Worm (Caenorhabditis elegans) whole organism, mixed stage, embryonic: ENCODE measurements around the gene otpl-4.

ENCODE experiments used
- M03D4.4 ChIP-seq: sonication (generic microtip); optimal IDR thresholded peaks from 2 replicates; lab custom pipeline; 2017; ENCODE audit warnings: mild to moderate bottlenecking, missing genetic modification characterization, missing compliant biosample characterization
- bed-3 ChIP-seq: fragments of 200-800 bp; sonication (Bioruptor generic); optimal IDR thresholded peaks from 3 replicates; lab custom pipeline; 2018; ENCODE audit warnings: mild to moderate bottlenecking, missing genetic modification characterization, moderate library complexity, missing compliant biosample characterization
- blmp-1 ChIP-seq: fragments of 150-350 bp; optimal IDR thresholded peaks from 2 replicates; lab custom pipeline; 2014; ENCODE audit warnings: missing biosample characterization, missing genetic modification characterization
- ceh-43 ChIP-seq: fragments of 200-800 bp; sonication (Bioruptor generic); optimal IDR thresholded peaks from 2 replicates; lab custom pipeline; 2018; ENCODE audit warnings: mild to moderate bottlenecking, missing genetic modification characterization, moderate library complexity, missing compliant biosample characterization
- ceh-83 ChIP-seq: fragments of 200-800 bp; sonication (Bioruptor generic); optimal IDR thresholded peaks from 2 replicates; lab custom pipeline; 2018; ENCODE audit warnings: mild to moderate bottlenecking, missing genetic modification characterization, missing compliant biosample characterization
- ces-1 ChIP-seq: fragments of 150-350 bp; optimal IDR thresholded peaks from 2 replicates; lab custom pipeline; 2014; ENCODE audit warnings: missing biosample characterization, missing genetic modification reagents, missing genetic modification characterization
- cnd-1 ChIP-seq: fragments of 200-800 bp; sonication (Bioruptor generic); optimal IDR thresholded peaks from 2 replicates; lab custom pipeline; 2018; ENCODE audit warnings: mild to moderate bottlenecking, missing genetic modification characterization, missing compliant biosample characterization
- drap-1 ChIP-seq: fragments of 200-800 bp; sonication (Bioruptor generic); optimal IDR thresholded peaks from 3 replicates; lab custom pipeline; 2018; ENCODE audit warnings: mild to moderate bottlenecking, missing genetic modification characterization, missing compliant biosample characterization
- elt-1 ChIP-seq: sonication (generic microtip); optimal IDR thresholded peaks from 2 replicates; lab custom pipeline; 2017; ENCODE audit warnings: missing genetic modification characterization, mild to moderate bottlenecking, missing compliant biosample characterization, antibody characterized with exemption, moderate library complexity, borderline replicate concordance; ENCODE audit not compliant: insufficient read depth
- flh-1 ChIP-seq: fragments of 200-800 bp; sonication (Bioruptor generic); optimal IDR thresholded peaks from 2 replicates; lab custom pipeline; 2018; ENCODE audit warnings: mild to moderate bottlenecking, missing genetic modification characterization, moderate library complexity, missing compliant biosample characterization
- ham-2 ChIP-seq: fragments of 200-800 bp; sonication (Bioruptor generic); optimal IDR thresholded peaks from 2 replicates; lab custom pipeline; 2018; ENCODE audit warnings: mild to moderate bottlenecking, missing genetic modification characterization, missing compliant biosample characterization
- hlh-1 ChIP-seq: fragments of 150-350 bp; optimal IDR thresholded peaks from 2 replicates; lab custom pipeline; 2014; ENCODE audit warnings: missing biosample characterization, missing genetic modification reagents, missing genetic modification characterization
- lin-13 ChIP-seq: fragments of 150-350 bp; optimal IDR thresholded peaks from 2 replicates; lab custom pipeline; 2014; ENCODE audit warnings: missing biosample characterization, missing genetic modification characterization
- lin-32 ChIP-seq: fragments of 200-800 bp; sonication (Bioruptor generic); optimal IDR thresholded peaks from 2 replicates; lab custom pipeline; 2018; ENCODE audit warnings: mild to moderate bottlenecking, missing genetic modification characterization, missing compliant biosample characterization
- lsy-2 ChIP-seq: fragments of 150-350 bp; optimal IDR thresholded peaks from 2 replicates; lab custom pipeline; 2014; ENCODE audit warnings: missing biosample characterization, missing genetic modification characterization
- mep-1 ChIP-seq: fragments of 150-350 bp; optimal IDR thresholded peaks from 2 replicates; lab custom pipeline; 2017; ENCODE audit warnings: missing biosample characterization, missing genetic modification reagents, missing genetic modification characterization, inconsistent platforms
- mls-2 ChIP-seq: sonication (generic microtip); optimal IDR thresholded peaks from 2 replicates; lab custom pipeline; 2016; ENCODE audit warnings: mild to moderate bottlenecking, missing genetic modification characterization, moderate library complexity, missing compliant biosample characterization
- nhr-12 ChIP-seq: fragments of 150-350 bp; optimal IDR thresholded peaks from 2 replicates; lab custom pipeline; 2014; ENCODE audit warnings: missing biosample characterization, missing genetic modification characterization
- nhr-2 ChIP-seq: fragments of 150-350 bp; optimal IDR thresholded peaks from 2 replicates; lab custom pipeline; 2014; ENCODE audit warnings: missing biosample characterization, missing genetic modification characterization
- nhr-237 ChIP-seq: fragments of 150-350 bp; optimal IDR thresholded peaks from 2 replicates; lab custom pipeline; 2014; ENCODE audit warnings: missing biosample characterization, missing genetic modification characterization
- nhr-28 ChIP-seq: fragments of 150-350 bp; optimal IDR thresholded peaks from 2 replicates; lab custom pipeline; 2014; ENCODE audit warnings: missing biosample characterization, missing genetic modification characterization
- nhr-76 ChIP-seq: sonication (generic microtip); optimal IDR thresholded peaks from 2 replicates; lab custom pipeline; 2017; ENCODE audit warnings: missing biosample characterization, missing genetic modification characterization
- pha-4 ChIP-seq: fragments of 150-350 bp; optimal IDR thresholded peaks from 2 replicates; lab custom pipeline; 2018; ENCODE audit warnings: missing biosample characterization, missing genetic modification reagents, missing genetic modification characterization
- sem-2 ChIP-seq: fragments of 200-800 bp; sonication (Bioruptor generic); optimal IDR thresholded peaks from 2 replicates; lab custom pipeline; 2018; ENCODE audit warnings: mild to moderate bottlenecking, missing genetic modification characterization, missing compliant biosample characterization
- snpc-4 ChIP-seq: fragments of 150-350 bp; optimal IDR thresholded peaks from 2 replicates; lab custom pipeline; 2014; ENCODE audit warnings: missing biosample characterization, missing genetic modification characterization
- tbx-8 ChIP-seq: fragments of 200-800 bp; sonication (Bioruptor generic); optimal IDR thresholded peaks from 2 replicates; lab custom pipeline; 2018; ENCODE audit warnings: mild to moderate bottlenecking, missing genetic modification characterization, moderate library complexity, missing compliant biosample characterization
- unc-120 ChIP-seq: sonication (generic microtip); optimal IDR thresholded peaks from 2 replicates; lab custom pipeline; 2017; ENCODE audit warnings: missing genetic modification characterization, missing compliant biosample characterization; ENCODE audit not compliant: poor library complexity, severe bottlenecking
- unc-39 ChIP-seq: fragments of 150-350 bp; optimal IDR thresholded peaks from 2 replicates; lab custom pipeline; 2014; ENCODE audit warnings: missing biosample characterization, missing genetic modification characterization
- unc-62 ChIP-seq: fragments of 150-350 bp; optimal IDR thresholded peaks from 2 replicates; lab custom pipeline; 2014; ENCODE audit warnings: missing biosample characterization, missing genetic modification reagents, missing genetic modification characterization
- zip-8 ChIP-seq: fragments of 150-350 bp; optimal IDR thresholded peaks from 2 replicates; lab custom pipeline; 2014; ENCODE audit warnings: missing biosample characterization, missing genetic modification characterization
- ztf-11 ChIP-seq: fragments of 150-350 bp; optimal IDR thresholded peaks from 2 replicates; lab custom pipeline; 2014; ENCODE audit warnings: missing biosample characterization, missing genetic modification characterization

The otpl-4 gene

DNA sequence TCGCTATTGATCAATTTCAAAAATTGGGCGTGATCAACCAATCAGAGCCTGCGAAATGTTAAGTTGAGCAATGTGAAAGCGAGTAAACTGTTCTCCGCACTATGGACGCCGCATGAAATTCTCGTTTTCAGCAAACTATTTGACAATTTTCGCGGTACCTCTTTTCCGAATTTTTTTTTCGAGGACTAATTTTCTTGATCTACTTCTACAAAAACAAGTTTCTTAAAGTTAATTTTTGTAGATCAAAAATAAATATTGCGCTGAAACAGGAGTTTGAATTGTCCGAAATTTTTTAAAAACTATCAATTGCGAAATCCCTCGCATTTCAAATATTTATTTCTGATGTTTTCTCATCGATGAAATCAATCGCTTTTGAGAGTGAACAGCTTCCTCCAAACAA lies 19.4 kb upstream of the otpl-4 start:
- no peak for TF ChIP-seq unc-62
- TF ChIP-seq nhr-76 (tag; lab: Kevin White, UChicago): no peak
- no peak for TF ChIP-seq nhr-2 (tag; lab: Kevin White, UChicago)
- no peak for TF ChIP-seq ham-2 (GFP tag; lab: Kevin White, UChicago)
- TF ChIP-seq blmp-1: no peak
- no peak for TF ChIP-seq nhr-28 (tag; lab: Kevin White, UChicago)
- no peak for TF ChIP-seq bed-3 (GFP tag; lab: Kevin White, UChicago)
- no peak for TF ChIP-seq sem-2
- no peak for TF ChIP-seq mls-2
- no peak for TF ChIP-seq unc-120 (tag; lab: Kevin White, UChicago)
- TF ChIP-seq cnd-1 (tag; lab: Kevin White, UChicago): no peak
- TF ChIP-seq ztf-11 (tag; lab: Kevin White, UChicago): no peak
- TF ChIP-seq unc-39: no peak
- no peak for TF ChIP-seq hlh-1 (tag; lab: Kevin White, UChicago)
- TF ChIP-seq, all 35 proteins: peak for 0

DNA sequence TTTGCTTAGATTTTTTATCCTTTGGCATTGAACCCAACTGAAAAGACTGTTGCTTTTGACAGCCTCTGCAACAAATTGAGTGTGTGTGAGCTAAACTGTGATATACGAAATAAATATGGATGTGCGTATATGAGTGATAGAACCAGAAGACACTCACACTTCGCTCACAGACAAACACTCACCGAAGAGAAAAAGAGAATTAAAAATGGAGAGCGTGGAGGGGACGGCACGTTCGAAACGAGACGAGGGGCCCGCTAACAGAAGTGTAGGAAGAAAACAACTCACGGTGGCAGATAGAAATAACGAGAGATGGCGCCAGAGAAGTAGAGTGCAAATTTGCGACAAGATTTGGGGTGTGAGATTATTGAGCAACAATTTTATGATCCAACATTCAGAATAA lies 18.8 kb upstream of the otpl-4 start:
- TF ChIP-seq ceh-83 (GFP tag; lab: Kevin White, UChicago) (no peak), ceh-43 (no peak), ztf-11 (tag; lab: Kevin White, UChicago) (no peak), nhr-12 (tag; lab: Kevin White, UChicago) (no peak), unc-62 (no peak), mls-2 (no peak), pha-4 (tag; lab: Kevin White, UChicago) (no peak), zip-8 (tag; lab: Kevin White, UChicago) (no peak), blmp-1 (no peak), lin-32 (GFP tag; lab: Kevin White, UChicago) (no peak), nhr-28 (tag; lab: Kevin White, UChicago) (no peak), elt-1 (tag; lab: Kevin White, UChicago) (no peak), lsy-2 (tag; lab: Kevin White, UChicago) (no peak), snpc-4 (tag; lab: Kevin White, UChicago) (no peak), nhr-237 (no peak), flh-1 (no peak), tbx-8 (GFP tag; lab: Kevin White, UChicago) (no peak), mep-1 (tag; lab: Kevin White, UChicago) (no peak), lin-13 (tag; lab: Kevin White, UChicago) (no peak), cnd-1 (tag; lab: Kevin White, UChicago) (no peak)

DNA sequence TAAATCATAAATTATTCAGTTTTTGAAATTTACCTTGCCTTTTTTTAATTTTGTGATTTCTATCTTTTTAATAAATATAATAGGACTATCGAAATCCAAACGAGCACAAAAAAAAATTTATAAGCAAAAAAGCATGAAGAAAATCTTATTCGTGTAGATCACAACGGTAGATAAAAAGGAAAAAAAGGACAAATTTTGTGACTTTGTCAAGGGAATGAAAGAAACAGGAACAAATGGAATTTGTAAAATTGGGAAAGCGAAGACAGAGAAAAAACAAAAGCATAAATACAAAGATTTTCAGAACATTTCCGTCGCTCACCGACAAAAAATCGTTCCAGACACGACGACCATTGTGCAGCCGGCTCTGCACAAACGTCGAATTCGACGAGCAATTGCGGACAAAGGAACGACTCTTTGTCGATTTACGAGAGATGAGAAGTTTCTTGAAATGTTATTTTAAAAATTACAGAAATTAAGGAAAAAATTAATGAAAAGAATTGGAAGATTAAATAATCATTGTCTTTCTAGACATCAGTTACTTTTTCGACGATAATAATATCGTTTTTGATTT lies 18.2 kb upstream of the otpl-4 start, which contains the start of gene F45F2.10:
Gene F45F2.10 (minus strand): TSS at position 51 of the 571 bp plus-strand sequence.
- TF ChIP-seq drap-1 (GFP tag; lab: Kevin White, UChicago) (no peak), nhr-76 (tag; lab: Kevin White, UChicago) (no peak), nhr-28 (tag; lab: Kevin White, UChicago) (no peak), lin-13 (tag; lab: Kevin White, UChicago) (no peak), tbx-8 (GFP tag; lab: Kevin White, UChicago) (no peak), M03D4.4 (no peak), nhr-237 (no peak)

DNA sequence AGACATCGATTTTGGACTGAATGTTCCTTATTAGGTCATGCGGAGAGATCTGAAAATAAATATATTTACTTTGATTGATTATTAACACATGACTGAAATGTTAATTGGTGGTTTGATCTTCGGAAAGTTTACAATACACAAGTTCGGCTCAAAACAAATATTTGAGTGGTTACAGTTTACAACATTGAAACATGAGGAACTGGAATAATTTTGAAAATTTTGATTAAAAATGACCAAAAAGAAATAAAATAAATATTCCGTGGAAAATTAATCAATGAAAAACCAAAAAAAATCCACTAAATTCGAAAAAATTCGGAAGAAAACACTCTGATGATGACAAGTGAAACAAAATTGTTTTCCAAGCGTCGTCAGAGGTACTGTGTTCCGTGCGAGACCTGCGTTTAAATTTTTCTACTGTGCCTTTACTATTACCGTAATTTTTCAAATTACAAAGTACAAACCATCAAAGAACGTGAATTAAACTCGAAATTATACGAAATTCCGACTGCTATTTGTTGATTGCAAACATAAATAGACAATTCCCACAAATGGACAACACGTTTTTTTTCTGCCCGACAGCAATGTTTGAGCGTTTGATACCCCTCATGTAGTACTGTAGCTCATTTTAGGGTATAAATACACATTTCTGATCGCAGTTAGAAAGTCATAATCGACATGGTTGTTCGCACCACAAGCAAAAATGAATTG lies 16.1 kb upstream of the otpl-4 start, which contains the start of the genes F45F2.11 and otpl-7:
Gene F45F2.11 (minus strand): TSS at position 51 of the 708 bp plus-strand sequence.
Gene otpl-7 (plus strand): TSS at position 658 of the 708 bp plus-strand sequence.
- TF ChIP-seq unc-39: no peak

DNA sequence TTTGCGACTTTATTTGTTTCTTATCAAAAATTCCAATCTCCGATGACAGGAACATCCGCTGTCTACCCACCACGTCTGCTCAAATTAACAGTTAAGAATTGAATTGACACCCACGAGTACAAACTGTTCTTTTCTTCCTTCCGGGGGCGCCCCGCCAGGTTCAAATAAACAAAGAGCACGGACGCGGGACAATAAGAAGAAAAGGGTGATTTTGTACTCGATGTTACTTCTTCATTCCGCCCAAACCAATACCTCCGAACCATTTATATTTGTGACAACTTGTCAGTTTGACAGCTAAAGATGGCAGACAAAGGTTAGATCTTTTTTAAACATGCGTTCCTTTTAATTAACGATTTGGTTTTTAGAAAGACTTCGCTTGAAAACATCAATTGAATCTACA lies 11.4 kb upstream of the otpl-4 start, which contains the start of gene otpl-6:
Gene otpl-6 (plus strand): TSS at position 301 of the 400 bp plus-strand sequence.
- TF ChIP-seq bed-3 (GFP tag; lab: Kevin White, UChicago): no peak
- TF ChIP-seq unc-62: no peak
- no peak for TF ChIP-seq nhr-237
- no peak for TF ChIP-seq M03D4.4
- no peak for TF ChIP-seq ceh-83 (GFP tag; lab: Kevin White, UChicago)
- no peak for TF ChIP-seq drap-1 (GFP tag; lab: Kevin White, UChicago)
- no peak for TF ChIP-seq nhr-12 (tag; lab: Kevin White, UChicago)
- TF ChIP-seq ces-1 (GFP tag; lab: Kevin White, UChicago): no peak
- TF ChIP-seq lsy-2 (tag; lab: Kevin White, UChicago): no peak
- TF ChIP-seq ham-2 (GFP tag; lab: Kevin White, UChicago): no peak
- no peak for TF ChIP-seq tbx-8 (GFP tag; lab: Kevin White, UChicago)
- no peak for TF ChIP-seq sem-2
- no peak for TF ChIP-seq elt-1 (tag; lab: Kevin White, UChicago)
- TF ChIP-seq hlh-1 (tag; lab: Kevin White, UChicago): no peak
- no peak for TF ChIP-seq ceh-43
